Fruit fly (Drosophila melanogaster) whole organism, embryonic: ENCODE measurements around the gene CG32102.
A peak's percentile ranks its signal among the peaks of the same experiment; 100 is the strongest.

Source experiments
- CG13123 ChIP-seq: fragments of 200-800 bp; sonication (Bioruptor generic); optimal IDR thresholded peaks from 2 replicates; lab custom pipeline; 2016; ENCODE audit warnings: missing biosample characterization, missing genetic modification characterization
- CG32772 ChIP-seq: fragments of 200-800 bp; sonication (Bioruptor generic); IDR thresholded peaks from 2 replicates; pipeline ENCODE4 v1.3.6; 2022; ENCODE audit warnings: missing biosample characterization, missing genetic modification characterization
- CG9215 ChIP-seq: fragments of 200-800 bp; sonication (Bioruptor generic); IDR thresholded peaks from 2 replicates; pipeline ENCODE4 v1.3.6; 2022; ENCODE audit warnings: missing biosample characterization, missing genetic modification characterization
- HLH4C ChIP-seq: fragments of 200-800 bp; sonication (Bioruptor generic); IDR thresholded peaks from 3 replicates; pipeline ENCODE4 v1.3.6; 2022; ENCODE audit warnings: missing biosample characterization, missing genetic modification characterization; ENCODE audit not compliant: partially characterized antibody
- HLHmδ ChIP-seq: fragments of 200-800 bp; sonication (Bioruptor generic); optimal IDR thresholded peaks from 2 replicates; lab custom pipeline; 2018; ENCODE audit warnings: missing biosample characterization, mild to moderate bottlenecking, missing genetic modification characterization, moderate library complexity
- Hmx ChIP-seq: fragments of 200-800 bp; sonication (Bioruptor generic); optimal IDR thresholded peaks from 2 replicates; lab custom pipeline; 2016; ENCODE audit warnings: missing biosample characterization, missing genetic modification characterization
- Nf-YA ChIP-seq: fragments of 200-800 bp; sonication (Bioruptor generic); IDR thresholded peaks from 2 replicates; pipeline ENCODE4 v1.3.6; 2022; ENCODE audit warnings: missing biosample characterization, missing genetic modification characterization
- Nf-YB ChIP-seq: fragments of 200-800 bp; sonication (Bioruptor generic); optimal IDR thresholded peaks from 3 replicates; lab custom pipeline; 2019; ENCODE audit warnings: missing biosample characterization, mild to moderate bottlenecking, missing genetic modification characterization, moderate library complexity
- Nf-YC ChIP-seq: fragments of 200-800 bp; optimal IDR thresholded peaks from 3 replicates; lab custom pipeline; 2019; ENCODE audit warnings: missing biosample characterization, mild to moderate bottlenecking, missing genetic modification characterization, moderate library complexity
- Ravus ChIP-seq: fragments of 200-800 bp; sonication (Bioruptor generic); IDR thresholded peaks from 2 replicates; pipeline ENCODE4 v1.3.6; 2022; ENCODE audit warnings: missing biosample characterization, missing genetic modification characterization
- Rfx ChIP-seq: fragments of 200-800 bp; sonication (Bioruptor generic); IDR thresholded peaks from 2 replicates; pipeline ENCODE4 v1.3.6; 2022; ENCODE audit warnings: missing biosample characterization, missing genetic modification characterization
- Xbp1 ChIP-seq: fragments of 200-800 bp; sonication (Bioruptor generic); optimal IDR thresholded peaks from 3 replicates; lab custom pipeline; 2016; ENCODE audit warnings: missing biosample characterization, mild to moderate bottlenecking, missing genetic modification characterization
- cas ChIP-seq: fragments of 200-800 bp; sonication (Bioruptor generic); IDR thresholded peaks from 2 replicates; pipeline ENCODE4 v1.3.6; 2022; ENCODE audit warnings: missing biosample characterization, missing genetic modification characterization
- cg ChIP-seq: fragments of 200-800 bp; sonication (Bioruptor generic); optimal IDR thresholded peaks from 3 replicates; lab custom pipeline; 2019; ENCODE audit warnings: missing biosample characterization, mild to moderate bottlenecking, missing genetic modification characterization, moderate library complexity
- chif ChIP-seq, 2 experiments: fragments of 200-800 bp; sonication (Bioruptor generic); optimal IDR thresholded peaks; 3 replicates each; lab custom pipeline; 2016; ENCODE audit warnings: missing biosample characterization in 2 of 2, missing genetic modification characterization in 2 of 2
- chinmo ChIP-seq: fragments of 200-800 bp; sonication (Bioruptor generic); IDR thresholded peaks from 4 replicates; pipeline ENCODE4 v1.3.6; 2022; ENCODE audit warnings: missing biosample characterization, missing genetic modification characterization; ENCODE audit not compliant: partially characterized antibody
- chm ChIP-seq: fragments of 200-800 bp; sonication (Bioruptor generic); IDR thresholded peaks from 2 replicates; pipeline ENCODE4 v1.3.6; 2022; ENCODE audit warnings: missing biosample characterization, missing genetic modification characterization
- ci ChIP-seq: fragments of 200-800 bp; sonication (Bioruptor generic); IDR thresholded peaks from 3 replicates; pipeline ENCODE4 v1.3.6; 2022; ENCODE audit warnings: missing biosample characterization, missing genetic modification characterization
- gce ChIP-seq: fragments of 200-800 bp; sonication (Bioruptor generic); IDR thresholded peaks from 3 replicates; pipeline ENCODE4 v1.3.6; 2022; ENCODE audit warnings: missing biosample characterization, missing genetic modification characterization
- gcm2 ChIP-seq: fragments of 200-800 bp; sonication (Bioruptor generic); optimal IDR thresholded peaks from 2 replicates; lab custom pipeline; 2016; ENCODE audit warnings: missing biosample characterization, missing genetic modification characterization
- jumu ChIP-seq: fragments of 200-800 bp; sonication (Bioruptor generic); optimal IDR thresholded peaks from 3 replicates; lab custom pipeline; 2016; ENCODE audit warnings: missing biosample characterization, missing genetic modification characterization
- sens-2 ChIP-seq: fragments of 200-800 bp; sonication (Bioruptor generic); IDR thresholded peaks from 2 replicates; pipeline ENCODE4 v1.3.6; 2022; ENCODE audit warnings: missing biosample characterization, missing genetic modification characterization
- sqz ChIP-seq: fragments of 200-800 bp; sonication (Bioruptor generic); optimal IDR thresholded peaks from 3 replicates; lab custom pipeline; 2018; ENCODE audit warnings: missing biosample characterization, mild to moderate bottlenecking, missing genetic modification characterization
- tll ChIP-seq, 2 experiments: fragments of 200-800 bp in 1 of 2; fragments of >200 bp in 1 of 2; sonication (Bioruptor generic) in 1 of 2; optimal IDR thresholded peaks; 2 replicates each; lab custom pipeline; 2017 to 2019; ENCODE audit warnings: missing biosample characterization in 2 of 2, missing genetic modification characterization in 2 of 2, mild to moderate bottlenecking in 1 of 2, moderate library complexity in 1 of 2
- z ChIP-seq: fragments of 200-800 bp; sonication (Bioruptor generic); IDR thresholded peaks from 3 replicates; pipeline ENCODE4 v1.3.6; 2022; ENCODE audit warnings: missing biosample characterization, missing genetic modification characterization

The CG32102 gene

DNA sequence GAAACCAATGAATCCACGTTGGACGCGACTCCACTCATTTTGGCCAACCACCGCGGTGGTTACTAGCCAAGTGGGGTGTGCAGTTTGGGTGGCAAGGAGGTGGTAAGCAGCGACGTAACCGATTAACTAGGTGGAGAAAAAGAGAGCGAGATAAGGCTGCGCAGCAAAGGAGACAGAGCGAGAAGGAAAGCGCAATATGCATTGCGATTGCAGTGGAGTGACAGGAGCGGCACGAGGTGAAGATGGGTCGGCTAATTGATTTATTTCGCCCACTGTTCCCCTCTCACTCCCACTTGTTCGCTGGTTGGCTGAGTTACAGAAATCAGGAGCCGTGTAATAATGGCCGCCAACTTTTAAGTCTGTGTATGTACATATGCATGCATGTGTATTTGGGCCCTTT lies 35.9 kb downstream of the CG32102 start (continued):
- no peak for TF ChIP-seq jumu (GFP tag; lab: Kevin White, UChicago)
- peak; percentile 86 for TF ChIP-seq z (GFP tag; lab: Robert Waterston, UW)
- 0 out of 2 replicates have a peak, but pooled peaks have one; percentile 28 for TF ChIP-seq chm (GFP tag; lab: Robert Waterston, UW)
- TF ChIP-seq chif (GFP tag; optimal IDR thresholded peaks at IDR 0.05; lab: Kevin White, UChicago) = no peak
- 0 out of 3 replicates have a peak, but pooled peaks have one; percentile 25 for TF ChIP-seq HLH4C
- 0 out of 2 replicates have a peak, but pooled peaks have one; percentile 10 for TF ChIP-seq Nf-YA (GFP tag; lab: Robert Waterston, UW)
- TF ChIP-seq tll (GFP tag; optimal IDR thresholded peaks at IDR 0.05; lab: Kevin White, UChicago) = peak in 1 of 2 experiments; percentile 10

- TF ChIP-seq z (GFP tag; lab: Robert Waterston, UW) (peak; percentile 96), CG9215 (GFP tag; lab: Robert Waterston, UW) (no peak), gce (GFP tag; lab: Robert Waterston, UW) (0 out of 3 replicates have a peak, but pooled peaks have one; percentile 32), chinmo (GFP tag; lab: Robert Waterston, UW) (0 out of 4 replicates have a peak, but pooled peaks have one; percentile 35), Nf-YC (tag; lab: Kevin White, UChicago) (peak; percentile 53), cg (peak; percentile 80), gcm2 (GFP tag; lab: Kevin White, UChicago) (no peak), sqz (GFP tag; lab: Kevin White, UChicago) (peak; percentile 75), CG32772 (GFP tag; lab: Robert Waterston, UW) (0 out of 2 replicates have a peak, but pooled peaks have one; percentile 10), Nf-YB (GFP tag; lab: Kevin White, UChicago) (peak; percentile 85), chif (GFP tag; optimal IDR thresholded peaks at IDR 0.05; lab: Kevin White, UChicago) (no peak), Rfx (GFP tag; lab: Robert Waterston, UW) (no peak), cas (GFP tag; lab: Robert Waterston, UW) (no peak), ci (GFP tag; lab: Robert Waterston, UW) (0 out of 3 replicates have a peak, but pooled peaks have one; percentile 5)
These were observed 37.1 kb downstream of the CG32102 start, which contains the start of gene toe for dm6 chr3L:12432392-12433012. TSS of gene toe (minus strand) at chr3L:12432668.

- TF ChIP-seq Xbp1 (GFP tag; lab: Kevin White, UChicago) (no peak), Ravus (no peak), sens-2 (GFP tag; lab: Robert Waterston, UW) (no peak), Hmx (GFP tag; lab: Kevin White, UChicago) (no peak), HLHmδ (GFP tag; lab: Kevin White, UChicago) (no peak), CG13123 (GFP tag; lab: Kevin White, UChicago) (no peak)
These were observed 49.1 kb downstream of the CG32102 start for dm6 chr3L:12420437-12420836.
